Fruit fly (Drosophila melanogaster) whole organism, embryonic: Measurements from ENCODE around the gene CG5021.
A peak's percentile ranks its signal among the peaks of the same experiment; 100 is the strongest.

ENCODE experiments used
- ATbp ChIP-seq: fragments of 200-800 bp; sonication (Bioruptor generic); optimal IDR thresholded peaks from 2 replicates; lab custom pipeline; 2017; ENCODE audit warnings: missing biosample characterization, mild to moderate bottlenecking, missing genetic modification characterization, missing genetic modification reagents
- Abd-B ChIP-seq: fragments of 200-800 bp; sonication (Bioruptor generic); optimal IDR thresholded peaks from 2 replicates; lab custom pipeline; 2018; ENCODE audit warnings: missing biosample characterization, mild to moderate bottlenecking, missing genetic modification characterization, moderate library complexity
- CG11723 ChIP-seq: fragments of 200-800 bp; sonication (Bioruptor generic); optimal IDR thresholded peaks from 2 replicates; lab custom pipeline; 2017; ENCODE audit warnings: missing biosample characterization, mild to moderate bottlenecking, missing genetic modification characterization
- CG12155 ChIP-seq: fragments of 200-800 bp; sonication (Bioruptor generic); optimal IDR thresholded peaks from 3 replicates; lab custom pipeline; 2016; ENCODE audit warnings: missing biosample characterization, missing genetic modification characterization
- CG12236 ChIP-seq: fragments of 200-800 bp; sonication (Bioruptor generic); optimal IDR thresholded peaks from 2 replicates; lab custom pipeline; 2016; ENCODE audit warnings: missing biosample characterization, missing genetic modification characterization
- CG13624 ChIP-seq: fragments of 200-800 bp; sonication (Bioruptor generic); optimal IDR thresholded peaks from 2 replicates; lab custom pipeline; 2016; ENCODE audit warnings: missing biosample characterization, missing genetic modification characterization
- CG13894 ChIP-seq: fragments of 200-800 bp; sonication (Bioruptor generic); optimal IDR thresholded peaks from 3 replicates; lab custom pipeline; 2018; ENCODE audit warnings: missing biosample characterization, mild to moderate bottlenecking, missing genetic modification characterization, moderate library complexity
- CG15601 ChIP-seq: fragments of 200-800 bp; sonication (Bioruptor generic); optimal IDR thresholded peaks from 3 replicates; lab custom pipeline; 2019; ENCODE audit warnings: missing biosample characterization, mild to moderate bottlenecking, missing genetic modification characterization, moderate library complexity
- CG18011 ChIP-seq: fragments of 200-800 bp; sonication (Bioruptor generic); optimal IDR thresholded peaks from 2 replicates; lab custom pipeline; 2017; ENCODE audit warnings: missing biosample characterization, missing genetic modification characterization, mild to moderate bottlenecking, moderate library complexity, missing genotype
- CG18764 ChIP-seq: fragments of 200-800 bp; sonication (Bioruptor generic); optimal IDR thresholded peaks from 3 replicates; lab custom pipeline; 2016; ENCODE audit warnings: missing biosample characterization, missing genetic modification characterization
- CG2120 ChIP-seq: fragments of 200-800 bp; sonication (Bioruptor generic); optimal IDR thresholded peaks from 3 replicates; lab custom pipeline; 2016; ENCODE audit warnings: missing biosample characterization, missing genetic modification characterization
- CG33213 ChIP-seq: fragments of 200-800 bp; sonication (Bioruptor generic); optimal IDR thresholded peaks from 3 replicates; lab custom pipeline; 2016; ENCODE audit warnings: missing biosample characterization, missing genetic modification characterization
- CG3995 ChIP-seq: fragments of 200-800 bp; sonication (Bioruptor generic); optimal IDR thresholded peaks from 3 replicates; lab custom pipeline; 2016; ENCODE audit warnings: missing biosample characterization, missing genetic modification characterization
- CG7928 ChIP-seq: fragments of 200-800 bp; sonication (Bioruptor generic); optimal IDR thresholded peaks from 2 replicates; lab custom pipeline; 2017; ENCODE audit warnings: missing biosample characterization, mild to moderate bottlenecking, missing genetic modification characterization
- Dad ChIP-seq: fragments of 200-800 bp; sonication (Bioruptor generic); optimal IDR thresholded peaks from 3 replicates; lab custom pipeline; 2016; ENCODE audit warnings: missing biosample characterization, missing genetic modification characterization
- Dll ChIP-seq: fragments of 200-800 bp; sonication (Bioruptor generic); IDR thresholded peaks from 4 replicates; pipeline ENCODE4 v1.3.6; 2022; ENCODE audit warnings: missing biosample characterization, missing genetic modification characterization; ENCODE audit not compliant: partially characterized antibody
- Gsc ChIP-seq: fragments of 200-800 bp; sonication (Bioruptor generic); IDR thresholded peaks from 2 replicates; pipeline ENCODE4 v1.3.6; 2022; ENCODE audit warnings: missing biosample characterization, missing genetic modification characterization
- Hey ChIP-seq: fragments of 200-800 bp; sonication (Bioruptor generic); optimal IDR thresholded peaks from 3 replicates; lab custom pipeline; 2018; ENCODE audit warnings: missing biosample characterization, mild to moderate bottlenecking, missing genetic modification characterization
- Mes4 ChIP-seq: fragments of 200-800 bp; sonication (Bioruptor generic); optimal IDR thresholded peaks from 2 replicates; lab custom pipeline; 2016; ENCODE audit warnings: missing biosample characterization, missing genetic modification characterization
- Nf-YA ChIP-seq: fragments of 200-800 bp; sonication (Bioruptor generic); IDR thresholded peaks from 2 replicates; pipeline ENCODE4 v1.3.6; 2022; ENCODE audit warnings: missing biosample characterization, missing genetic modification characterization
- Opbp ChIP-seq: fragments of 200-800 bp; sonication (Bioruptor generic); IDR thresholded peaks from 3 replicates; pipeline ENCODE4 v1.3.6; 2022; ENCODE audit warnings: missing biosample characterization, missing genetic modification characterization; ENCODE audit not compliant: partially characterized antibody
- Sox102F ChIP-seq: fragments of 200-800 bp; sonication (Bioruptor generic); optimal IDR thresholded peaks from 2 replicates; lab custom pipeline; 2018; ENCODE audit warnings: missing biosample characterization, mild to moderate bottlenecking, missing genetic modification characterization, moderate library complexity
- ab ChIP-seq: fragments of 200-800 bp; sonication (Bioruptor generic); optimal IDR thresholded peaks from 2 replicates; lab custom pipeline; 2016; ENCODE audit warnings: missing biosample characterization, missing genetic modification characterization
- amos ChIP-seq: fragments of 200-800 bp; sonication (Bioruptor generic); IDR thresholded peaks from 2 replicates; pipeline ENCODE4 v1.3.6; 2022; ENCODE audit warnings: missing biosample characterization, missing genetic modification characterization; ENCODE audit not compliant: partially characterized antibody
- crc ChIP-seq: fragments of 200-800 bp; sonication (Bioruptor generic); optimal IDR thresholded peaks from 2 replicates; lab custom pipeline; 2016; ENCODE audit warnings: missing biosample characterization, missing genetic modification characterization
- croc ChIP-seq: fragments of 200-800 bp; sonication (Bioruptor generic); conservative IDR thresholded peaks from 3 replicates; pipeline ENCODE4 v1.3.6; 2022; ENCODE audit warnings: missing biosample characterization, missing genetic modification characterization
- dati ChIP-seq: fragments of 200-800 bp; sonication (Bioruptor generic); IDR thresholded peaks from 2 replicates; pipeline ENCODE4 v1.3.6; 2022; ENCODE audit warnings: missing biosample characterization, missing genetic modification characterization
- fd96Cb ChIP-seq: fragments of 200-800 bp; sonication (Bioruptor generic); optimal IDR thresholded peaks from 2 replicates; lab custom pipeline; 2018; ENCODE audit warnings: missing biosample characterization, mild to moderate bottlenecking, missing genetic modification characterization, moderate library complexity
- fru ChIP-seq: fragments of >200 bp; optimal IDR thresholded peaks from 2 replicates; lab custom pipeline; 2017
- grn ChIP-seq: fragments of 200-800 bp; sonication (Bioruptor generic); optimal IDR thresholded peaks from 3 replicates; lab custom pipeline; 2017; ENCODE audit warnings: missing biosample characterization, missing genetic modification characterization
- ind ChIP-seq: fragments of 200-800 bp; sonication (Bioruptor generic); optimal IDR thresholded peaks from 3 replicates; lab custom pipeline; 2016; ENCODE audit warnings: missing biosample characterization, missing genetic modification characterization
- jigr1 ChIP-seq: fragments of 200-800 bp; sonication (Bioruptor generic); IDR thresholded peaks from 3 replicates; pipeline ENCODE4 v1.3.6; 2022; ENCODE audit warnings: missing biosample characterization, missing genetic modification characterization
- maf-S ChIP-seq: fragments of 200-800 bp; sonication (Bioruptor generic); optimal IDR thresholded peaks from 2 replicates; lab custom pipeline; 2016; ENCODE audit warnings: missing biosample characterization, missing genetic modification characterization
- nerfin-2 ChIP-seq: fragments of 200-800 bp; sonication (Bioruptor generic); IDR thresholded peaks from 2 replicates; pipeline ENCODE4 v1.3.6; 2022; ENCODE audit warnings: missing biosample characterization, missing genetic modification characterization; ENCODE audit not compliant: partially characterized antibody
- oc ChIP-seq: fragments of 200-800 bp; sonication (Bioruptor generic); optimal IDR thresholded peaks from 2 replicates; lab custom pipeline; 2018; ENCODE audit warnings: missing biosample characterization, mild to moderate bottlenecking, missing genetic modification characterization, moderate library complexity
- otp ChIP-seq: fragments of 200-800 bp; sonication (Bioruptor generic); IDR thresholded peaks from 3 replicates; pipeline ENCODE4, ENCODE4 v1.3.6; 2022; ENCODE audit warnings: missing biosample characterization, missing genetic modification characterization
- pan ChIP-seq, 4 experiments: fragments of >200 bp in 3 of 4; fragments of 200-800 bp in 1 of 4; sonication (Bioruptor generic) in 1 of 4; optimal IDR thresholded peaks in 3 of 4; IDR thresholded peaks in 1 of 4; 2 replicates each; pipeline versions ENCODE4 v1.3.6 to Lab custom; 2017 to 2022; ENCODE audit warnings: missing biosample characterization in 2 of 4, missing genetic modification characterization in 2 of 4, mixed read lengths in 1 of 4
- sens ChIP-seq: fragments of 200-800 bp; sonication (Bioruptor generic); peaks from one replicate; lab custom pipeline; 2016; ENCODE audit warnings: missing biosample characterization, missing genetic modification characterization
- seq ChIP-seq: fragments of 200-800 bp; sonication (Bioruptor generic); IDR thresholded peaks from 2 replicates; pipeline ENCODE4 v1.3.6; 2022; ENCODE audit warnings: missing biosample characterization, missing genetic modification characterization
- sima ChIP-seq: fragments of 200-800 bp; sonication (Bioruptor generic); optimal IDR thresholded peaks from 2 replicates; lab custom pipeline; 2016; ENCODE audit warnings: missing biosample characterization, missing genetic modification characterization
- tap ChIP-seq: fragments of 200-800 bp; optimal IDR thresholded peaks from 3 replicates; lab custom pipeline; 2019; ENCODE audit warnings: missing biosample characterization, mild to moderate bottlenecking, missing genetic modification characterization, moderate library complexity
- vfl ChIP-seq: fragments of 200-800 bp; sonication (Bioruptor generic); optimal IDR thresholded peaks from 2 replicates; lab custom pipeline; 2016; ENCODE audit warnings: missing biosample characterization, missing genetic modification characterization
- yki ChIP-seq: fragments of >200 bp; optimal IDR thresholded peaks from 3 replicates; lab custom pipeline; 2018
- zen ChIP-seq: fragments of 200-800 bp; sonication (Bioruptor generic); optimal IDR thresholded peaks from 3 replicates; lab custom pipeline; 2018; ENCODE audit warnings: missing biosample characterization, mild to moderate bottlenecking, missing genetic modification characterization, moderate library complexity

Gene CG5021

DNA sequence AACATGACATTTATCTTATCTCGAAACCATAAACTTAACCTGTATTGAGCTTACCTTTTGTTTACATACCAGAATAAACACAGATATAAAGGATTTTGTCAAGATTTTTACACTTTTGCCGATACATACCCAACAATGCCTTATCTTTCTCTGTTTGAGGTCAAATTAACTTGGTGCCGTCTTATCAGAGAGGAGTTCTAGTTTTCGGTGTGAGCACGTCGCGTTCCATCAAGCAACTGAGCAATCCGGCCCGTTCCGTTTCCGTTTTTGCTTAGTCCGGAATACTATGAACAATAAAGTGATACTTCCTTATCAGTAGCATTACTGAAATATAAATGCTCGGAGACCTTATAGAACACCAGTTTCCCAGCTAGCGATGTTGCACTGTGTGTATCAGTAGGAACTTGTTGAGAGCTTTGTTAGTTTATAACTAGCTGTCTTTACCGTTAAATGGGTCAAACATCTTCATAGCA, 19.3 kb downstream of the CG5021 start, which contains the start of gene Galk (continued):
- TF ChIP-seq Opbp (no peak), Hey (tag; lab: Kevin White, UChicago) (peak; percentile 11), Mes4 (GFP tag; lab: Kevin White, UChicago) (no peak), CG2120 (GFP tag; lab: Kevin White, UChicago) (peak; percentile 87), pan (optimal IDR thresholded peaks at IDR 0.05; lab: Kevin White, UChicago) (no peak), pan (GFP tag; optimal IDR thresholded peaks at IDR 0.05 in 1 of 2, IDR thresholded peaks at IDR 0.05 in 1 of 2) (peak in 1 of 2 experiments; percentile 81), CG12155 (peak; percentile 57), fru (lab: Kevin White, UChicago) (no peak), crc (no peak), vfl (GFP tag; lab: Kevin White, UChicago) (peak; percentile 16), zen (no peak), oc (tag; lab: Kevin White, UChicago) (no peak), CG11723 (no peak), CG13624 (GFP tag; lab: Kevin White, UChicago) (peak; percentile 25), CG18011 (GFP tag; lab: Kevin White, UChicago) (peak; percentile 1), seq (0 out of 2 replicates have a peak, but pooled peaks have one; percentile 10), yki (lab: Kevin White, UChicago) (no peak), sima (no peak), CG13894 (tag; lab: Kevin White, UChicago) (peak; percentile 56), sens (peak; percentile 65), CG3995 (GFP tag; lab: Kevin White, UChicago) (no peak), CG7928 (GFP tag; lab: Kevin White, UChicago) (no peak), amos (no peak), grn (GFP tag; lab: Kevin White, UChicago) (peak; percentile 43), jigr1 (GFP tag; lab: Robert Waterston, UW) (no peak), fd96Cb (tag; lab: Kevin White, UChicago) (no peak), maf-S (GFP tag; lab: Kevin White, UChicago) (peak; percentile 19), Dll (GFP tag; lab: Robert Waterston, UW) (no peak), CG33213 (GFP tag; lab: Kevin White, UChicago) (peak; percentile 45), Abd-B (no peak), tap (tag; lab: Kevin White, UChicago) (peak; percentile 48), otp (peak; percentile 67), ind (GFP tag; lab: Kevin White, UChicago) (peak; percentile 71), CG15601 (tag; lab: Kevin White, UChicago) (peak; percentile 82), Gsc (GFP tag; lab: Robert Waterston, UW) (no peak), ab (GFP tag; lab: Kevin White, UChicago) (no peak), ATbp (peak; percentile 83), nerfin-2 (no peak), CG12236 (GFP tag; lab: Kevin White, UChicago) (no peak), Sox102F (no peak), Nf-YA (GFP tag; lab: Robert Waterston, UW) (0 out of 2 replicates have a peak, but pooled peaks have one; percentile 40), CG18764 (GFP tag; lab: Kevin White, UChicago) (no peak), croc (GFP tag; lab: Robert Waterston, UW) (no peak), Dad (GFP tag; lab: Kevin White, UChicago) (no peak), dati (0 out of 2 replicates have a peak, but pooled peaks have one; percentile 30)
